Worm (Caenorhabditis elegans) whole organism, midembryonic: ENCODE results near the gene cest-24.

Source experiments
- flt-1 ChIP-seq: fragments of 200-800 bp; sonication (Bioruptor generic); IDR thresholded peaks from 2 replicates; pipeline ENCODE4 v1.3.6; 2022; ENCODE audit warnings: missing genetic modification characterization, missing compliant biosample characterization
- ref-1 ChIP-seq: fragments of 200-800 bp; sonication (Bioruptor generic); conservative IDR thresholded peaks from 2 replicates; pipeline ENCODE4 v1.3.6; 2022; ENCODE audit warnings: missing genetic modification reagents, missing genetic modification characterization, missing compliant biosample characterization

DNA sequence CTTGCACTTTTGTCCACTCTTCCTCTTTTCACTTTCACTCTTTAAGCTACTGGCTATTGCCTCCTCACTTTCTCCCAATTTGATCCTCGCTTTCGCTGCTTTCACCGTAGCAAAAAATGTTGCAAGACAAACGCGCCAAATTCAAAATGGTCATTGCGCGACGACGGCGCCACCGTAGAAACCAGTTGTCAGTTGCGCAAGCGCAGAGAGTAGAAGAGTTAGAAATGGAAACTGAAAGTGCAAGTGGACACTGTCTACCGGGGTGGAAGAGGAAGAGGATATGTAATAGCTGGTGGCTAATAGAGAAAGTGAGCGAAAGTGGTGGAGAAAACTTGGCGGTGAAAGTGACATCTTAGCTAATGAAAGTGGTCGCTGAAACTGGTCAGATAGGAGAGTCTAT lies 34.4 kb downstream of the cest-24 start:
- TF ChIP-seq flt-1 (GFP tag; lab: Robert Waterston, UW) = no peak
- no peak for TF ChIP-seq ref-1 (GFP tag; lab: Robert Waterston, UW)
